Worm (Caenorhabditis elegans) whole organism, L4 larva: ENCODE measurements around the gene twk-10.

Experiments
- F44E2.7 ChIP-seq: fragments of 200-800 bp; sonication (Bioruptor generic); IDR thresholded peaks from 2 replicates; pipeline ENCODE4 v2.1.2; 2022; ENCODE audit warnings: missing genetic modification characterization, missing compliant biosample characterization
- T20F7.1 ChIP-seq: fragments of 200-800 bp; sonication (Bioruptor generic); optimal IDR thresholded peaks from 2 replicates; lab custom pipeline; 2018; ENCODE audit warnings: mild to moderate bottlenecking, missing genetic modification characterization, missing compliant biosample characterization
- T26A8.4 ChIP-seq: fragments of 200-800 bp; sonication (Bioruptor generic); IDR thresholded peaks from 2 replicates; pipeline ENCODE4 v1.3.6; 2022; ENCODE audit warnings: missing genetic modification characterization, missing compliant biosample characterization
- Y105C5A.15 ChIP-seq: fragments of 200-800 bp; sonication (Bioruptor generic); IDR thresholded peaks from 2 replicates; pipeline ENCODE4 v1.3.6; 2022; ENCODE audit warnings: missing genetic modification characterization, missing compliant biosample characterization
- Y5F2A.4 ChIP-seq: fragments of 200-800 bp; sonication (Bioruptor generic); optimal IDR thresholded peaks from 2 replicates; lab custom pipeline; 2018; ENCODE audit warnings: mild to moderate bottlenecking, missing genetic modification characterization, missing compliant biosample characterization
- ZK337.2 ChIP-seq: fragments of 200-800 bp; sonication (Bioruptor generic); IDR thresholded peaks from 2 replicates; pipeline ENCODE4 v1.3.6; 2022; ENCODE audit warnings: missing genetic modification reagents, missing genetic modification characterization, missing compliant biosample characterization
- ZK546.5 ChIP-seq, 2 experiments: sonication (generic microtip); optimal IDR thresholded peaks; 2 replicates each; lab custom pipeline; 2017; ENCODE audit warnings: missing biosample characterization in 2 of 2, missing genetic modification characterization in 2 of 2
- aha-1 ChIP-seq: fragments of 150-350 bp; peaks from one replicate; lab custom pipeline; 2014; ENCODE audit warnings: missing biosample characterization, missing genetic modification characterization
- ama-1 ChIP-seq: fragments of 150-350 bp; optimal IDR thresholded peaks from 2 replicates; lab custom pipeline; 2014; ENCODE audit warnings: inconsistent platforms, mixed read lengths
- arid-1 ChIP-seq: fragments of 200-800 bp; sonication (Bioruptor generic); conservative IDR thresholded peaks from 2 replicates; pipeline ENCODE4 v1.3.6; 2022; ENCODE audit warnings: missing genetic modification reagents, missing genetic modification characterization, missing compliant biosample characterization
- ceh-32 ChIP-seq: sonication (generic microtip); optimal IDR thresholded peaks from 2 replicates; lab custom pipeline; 2016; ENCODE audit warnings: mild to moderate bottlenecking, missing genetic modification characterization, missing compliant biosample characterization; ENCODE audit not compliant: poor library complexity
- ceh-62 ChIP-seq: sonication (generic microtip); optimal IDR thresholded peaks from 2 replicates; lab custom pipeline; 2017; ENCODE audit warnings: missing biosample characterization, missing genetic modification characterization
- ceh-82 ChIP-seq: sonication (generic microtip); optimal IDR thresholded peaks from 2 replicates; lab custom pipeline; 2017; ENCODE audit warnings: missing biosample characterization, missing genetic modification characterization
- ctbp-1 ChIP-seq: fragments of 200-800 bp; sonication (Bioruptor generic); IDR thresholded peaks from 2 replicates; pipeline ENCODE4 v1.3.6; 2022; ENCODE audit warnings: missing genetic modification reagents, missing genetic modification characterization, missing compliant biosample characterization
- daf-12 ChIP-seq: fragments of 150-350 bp; optimal IDR thresholded peaks from 2 replicates; lab custom pipeline; 2014; ENCODE audit warnings: missing biosample characterization, missing genetic modification reagents, missing genetic modification characterization
- daf-16 ChIP-seq, 3 experiments: sonication (generic microtip); optimal IDR thresholded peaks; 2 replicates each; lab custom pipeline; 2016 to 2017; ENCODE audit warnings: missing genetic modification characterization in 3 of 3, missing genetic modification reagents in 3 of 3, mild to moderate bottlenecking in 2 of 3, missing compliant biosample characterization in 2 of 3, missing biosample characterization in 1 of 3, moderate library complexity in 1 of 3
- daf-19 ChIP-seq: fragments of 200-800 bp; sonication (Bioruptor generic); conservative IDR thresholded peaks from 2 replicates; pipeline ENCODE4 v1.3.6; 2022; ENCODE audit warnings: missing genetic modification characterization, missing compliant biosample characterization
- dmd-9 ChIP-seq: fragments of 200-800 bp; sonication (Bioruptor generic); IDR thresholded peaks from 2 replicates; pipeline ENCODE4 v1.3.6; 2022; ENCODE audit warnings: missing genetic modification reagents, missing genetic modification characterization, missing compliant biosample characterization
- dve-1 ChIP-seq: sonication (generic microtip); optimal IDR thresholded peaks from 2 replicates; lab custom pipeline; 2017; ENCODE audit warnings: antibody characterized with exemption, mild to moderate bottlenecking, missing genetic modification characterization, missing compliant biosample characterization; ENCODE audit not compliant: insufficient read depth
- hlh-11 ChIP-seq: fragments of 200-800 bp; sonication (Bioruptor generic); optimal IDR thresholded peaks from 2 replicates; lab custom pipeline; 2018; ENCODE audit warnings: mild to moderate bottlenecking, missing genetic modification characterization, missing compliant biosample characterization
- lin-29 ChIP-seq: fragments of 200-800 bp; sonication (Bioruptor generic); IDR thresholded peaks from 2 replicates; pipeline ENCODE4 v1.3.6; 2022; ENCODE audit warnings: missing genetic modification reagents, missing genetic modification characterization, missing compliant biosample characterization
- lir-3 ChIP-seq: sonication (generic microtip); optimal IDR thresholded peaks from 2 replicates; lab custom pipeline; 2016; ENCODE audit warnings: mild to moderate bottlenecking, missing genetic modification characterization, missing compliant biosample characterization
- mdl-1 ChIP-seq, 2 experiments: fragments of 150-350 bp in 1 of 2; sonication (generic microtip) in 1 of 2; optimal IDR thresholded peaks; 2 replicates each; lab custom pipeline; 2014 to 2017; ENCODE audit warnings: missing biosample characterization in 2 of 2, missing genetic modification characterization in 2 of 2
- mdt-29 ChIP-seq: fragments of 200-800 bp; sonication (Bioruptor generic); IDR thresholded peaks from 2 replicates; pipeline ENCODE4 v1.3.6; 2022; ENCODE audit warnings: missing genetic modification reagents, missing genetic modification characterization, missing compliant biosample characterization
- mep-1 ChIP-seq: fragments of 150-350 bp; sonication (generic microtip); optimal IDR thresholded peaks from 3 replicates; lab custom pipeline; 2014; ENCODE audit warnings: missing biosample characterization, missing genetic modification characterization
- nhr-111 ChIP-seq: fragments of 200-800 bp; sonication (Bioruptor generic); optimal IDR thresholded peaks from 2 replicates; lab custom pipeline; 2018; ENCODE audit warnings: mild to moderate bottlenecking, missing genetic modification characterization, missing compliant biosample characterization
- nhr-42 ChIP-seq: fragments of 200-800 bp; sonication (Bioruptor generic); IDR thresholded peaks from 2 replicates; pipeline ENCODE4 v1.3.6; 2022; ENCODE audit warnings: missing genetic modification characterization, missing compliant biosample characterization
- nhr-77 ChIP-seq: fragments of 150-350 bp; optimal IDR thresholded peaks from 2 replicates; lab custom pipeline; 2014; ENCODE audit warnings: missing biosample characterization, missing genetic modification characterization
- pha-4 ChIP-seq, 2 experiments: fragments of 150-350 bp in 1 of 2; fragments of 200-800 bp in 1 of 2; sonication (Bioruptor generic) in 1 of 2; IDR thresholded peaks in 1 of 2; optimal IDR thresholded peaks in 1 of 2; 2 replicates each; pipeline versions ENCODE4 v1.3.6 to Lab custom; 2014 to 2022; ENCODE audit warnings: missing genetic modification characterization in 2 of 2, missing genetic modification reagents in 2 of 2, missing biosample characterization in 1 of 2, missing compliant biosample characterization in 1 of 2
- rbr-2 ChIP-seq: sonication (generic microtip); optimal IDR thresholded peaks from 2 replicates; lab custom pipeline; 2016; ENCODE audit warnings: missing genotype, missing genetic modification characterization, missing compliant biosample characterization
- set-16 ChIP-seq: fragments of 200-800 bp; sonication (Bioruptor generic); IDR thresholded peaks from 2 replicates; pipeline ENCODE4 v1.3.6; 2022; ENCODE audit warnings: missing genetic modification reagents, missing genetic modification characterization, missing compliant biosample characterization
- tag-97 ChIP-seq: fragments of 200-800 bp; sonication (Bioruptor generic); IDR thresholded peaks from 2 replicates; pipeline ENCODE4 v1.3.6; 2022; ENCODE audit warnings: missing genetic modification characterization, missing compliant biosample characterization
- unc-130 ChIP-seq: sonication (generic microtip); optimal IDR thresholded peaks from 2 replicates; lab custom pipeline; 2016; ENCODE audit warnings: missing genetic modification reagents, missing genetic modification characterization, missing compliant biosample characterization
- unc-62 ChIP-seq, 3 experiments: fragments of 150-350 bp in 1 of 3; sonication (generic microtip); optimal IDR thresholded peaks in 2 of 3; peaks in 1 of 3; 1 replicate in 1 of 3; 2 replicates in 2 of 3; lab custom pipeline; 2014 to 2017; ENCODE audit warnings: missing biosample characterization in 3 of 3, missing genetic modification characterization in 3 of 3, missing genetic modification reagents in 3 of 3, missing genotype in 1 of 3
- zag-1 ChIP-seq: fragments of 150-350 bp; optimal IDR thresholded peaks from 2 replicates; lab custom pipeline; 2014; ENCODE audit warnings: missing biosample characterization, missing genetic modification characterization
- zfp-2 ChIP-seq: sonication (generic microtip); optimal IDR thresholded peaks from 2 replicates; lab custom pipeline; 2016; ENCODE audit warnings: mild to moderate bottlenecking, missing genetic modification characterization, missing compliant biosample characterization
- zip-2 ChIP-seq: fragments of 150-350 bp; optimal IDR thresholded peaks from 2 replicates; lab custom pipeline; 2014; ENCODE audit warnings: missing biosample characterization, missing genetic modification characterization
- ztf-11 ChIP-seq: fragments of 150-350 bp; optimal IDR thresholded peaks from 2 replicates; lab custom pipeline; 2014; ENCODE audit warnings: missing biosample characterization, missing genetic modification characterization

Gene twk-10

ce11 chrV:6548309-6548708 lies 3.8 kb upstream of the twk-10 start:
- peak; percentile 22 for TF ChIP-seq dve-1
- TF ChIP-seq mdl-1 (tag; optimal IDR thresholded peaks at IDR 0.05; lab: Kevin White, UChicago) = peak in 1 of 2 experiments; percentile 8
- TF ChIP-seq T26A8.4 (GFP tag; lab: Robert Waterston, UW) = no peak
- TF ChIP-seq set-16 (GFP tag; lab: Robert Waterston, UW) = no peak
- TF ChIP-seq zip-2 (tag; lab: Kevin White, UChicago) = no peak
- peak in 1 of 2 experiments; percentile 95 for TF ChIP-seq unc-62 (GFP tag; optimal IDR thresholded peaks at IDR 0.05 in 1 of 2; lab: Kevin White, UChicago)
- TF ChIP-seq unc-62 (tag; optimal IDR thresholded peaks at IDR 0.05; lab: Kevin White, UChicago) = no peak
- TF ChIP-seq aha-1 (tag; lab: Kevin White, UChicago) = peak; percentile 37
- TF ChIP-seq, all 104 proteins: peak for 4

ce11 chrV:6549148-6549547 lies 3.0 kb upstream of the twk-10 start, which contains the start of gene K04A8.20:
Gene K04A8.20, plus strand, starts transcription at chrV:6549448.
- TF ChIP-seq pha-4 (GFP tag; IDR thresholded peaks at IDR 0.05; lab: Robert Waterston, UW) (no peak), pha-4 (tag; optimal IDR thresholded peaks at IDR 0.05; lab: Kevin White, UChicago) (no peak), dve-1 (peak; percentile 2), lir-3 (tag; lab: Kevin White, UChicago) (no peak), Y5F2A.4 (no peak), unc-130 (no peak), daf-12 (no peak), ceh-82 (tag; lab: Kevin White, UChicago) (no peak)
- TF ChIP-seq, all 104 proteins: peak for 1

- TF ChIP-seq daf-16 (GFP tag; optimal IDR thresholded peaks at IDR 0.05; lab: Kevin White, UChicago) (no peak), daf-16 (tag; optimal IDR thresholded peaks at IDR 0.05; lab: Kevin White, UChicago) (peak; percentile 53), set-16 (GFP tag; lab: Robert Waterston, UW) (no peak), unc-130 (no peak), dve-1 (peak; percentile 1)
These were observed 2.3 kb upstream of the twk-10 start, which contains the start of gene lipl-4 for ce11 chrV:6549871-6550270. Gene lipl-4, plus strand, starts transcription at chrV:6550171.

- no peak for TF ChIP-seq daf-19
- TF ChIP-seq F44E2.7 (GFP tag; lab: Robert Waterston, UW) = no peak
- no peak for TF ChIP-seq ceh-32 (tag; lab: Kevin White, UChicago)
- no peak for TF ChIP-seq lin-29
- no peak for TF ChIP-seq nhr-77
- no peak for TF ChIP-seq zfp-2
- TF ChIP-seq ZK546.5 (tag; optimal IDR thresholded peaks at IDR 0.05; lab: Kevin White, UChicago) = no peak
- TF ChIP-seq nhr-111 = no peak
These were observed 2.2 kb downstream of the twk-10 start, which contains the start of gene K04A8.19 for ce11 chrV:6554308-6554707. Gene K04A8.19, minus strand, starts transcription at chrV:6554408.

ce11 chrV:6557035-6557434 lies 4.9 kb downstream of the twk-10 start, which contains the start of gene spp-27:
Gene spp-27, minus strand, starts transcription at chrV:6557135.
- TF ChIP-seq ceh-82 (tag; lab: Kevin White, UChicago) (no peak), F44E2.7 (GFP tag; lab: Robert Waterston, UW) (no peak), daf-16 (GFP tag; optimal IDR thresholded peaks at IDR 0.05; lab: Kevin White, UChicago) (no peak), daf-16 (tag; optimal IDR thresholded peaks at IDR 0.05; lab: Kevin White, UChicago) (no peak), T20F7.1 (GFP tag; lab: Kevin White, UChicago) (no peak), ama-1 (lab: Kevin White, UChicago) (no peak), arid-1 (GFP tag; lab: Robert Waterston, UW) (no peak), hlh-11 (tag; lab: Kevin White, UChicago) (no peak), zag-1 (tag; lab: Kevin White, UChicago) (no peak), mep-1 (tag; lab: Kevin White, UChicago) (no peak), ceh-62 (tag; lab: Kevin White, UChicago) (no peak), ZK337.2 (no peak)

- no peak for TF ChIP-seq Y105C5A.15 (GFP tag; lab: Robert Waterston, UW)
- TF ChIP-seq daf-19 = no peak
- TF ChIP-seq mdt-29 (GFP tag; lab: Robert Waterston, UW) = no peak
- no peak for TF ChIP-seq tag-97 (GFP tag; lab: Robert Waterston, UW)
- TF ChIP-seq dmd-9 = no peak
- no peak for TF ChIP-seq ztf-11 (tag; lab: Kevin White, UChicago)
- no peak for TF ChIP-seq rbr-2 (tag; lab: Kevin White, UChicago)
- no peak for TF ChIP-seq ctbp-1
- no peak for TF ChIP-seq nhr-42 (GFP tag; lab: Robert Waterston, UW)
- TF ChIP-seq unc-130 = no peak
- TF ChIP-seq unc-62 (GFP tag; optimal IDR thresholded peaks at IDR 0.05 in 1 of 2; lab: Kevin White, UChicago) = no peak
- no peak for TF ChIP-seq unc-62 (tag; optimal IDR thresholded peaks at IDR 0.05; lab: Kevin White, UChicago)
- TF ChIP-seq, all 104 proteins: peak for 0
These were observed 6.0 kb downstream of the twk-10 start, which contains the start of gene spp-20 for ce11 chrV:6558103-6558502. Gene spp-20, minus strand, starts transcription at chrV:6558203.
